Worm (Caenorhabditis elegans): ENCODE data around the gene tmem-218.
A peak's percentile ranks its signal among the peaks of the same experiment; 100 is the strongest.

ce11 chrX:17684767-17685166 lies 35.3 kb downstream of the tmem-218 start, which contains the start of gene T23E7.6:
- TF ChIP-seq elt-1 (tag; optimal IDR thresholded peaks at IDR 0.05; ENCODE audit: borderline replicate concordance, insufficient read depth), result peak; percentile 55
- TF ChIP-seq nhr-237 (tag; optimal IDR thresholded peaks at IDR 0.05), result no peak
- TF ChIP-seq unc-62 (GFP tag; optimal IDR thresholded peaks at IDR 0.05), result no peak
